Fruit fly (Drosophila melanogaster) whole organism, wandering third instar larva: Measurements from ENCODE around the gene Pif1A.

Source experiments
- Abd-B ChIP-seq: fragments of >200 bp; optimal IDR thresholded peaks from 2 replicates; lab custom pipeline; 2017; ENCODE audit warnings: missing biosample characterization, missing genetic modification characterization
- pan ChIP-seq: fragments of >200 bp; optimal IDR thresholded peaks from 2 replicates; lab custom pipeline; 2017
- sage ChIP-seq: fragments of 200-800 bp; sonication (Bioruptor generic); optimal IDR thresholded peaks from 2 replicates; lab custom pipeline; 2016; ENCODE audit warnings: missing biosample characterization, mild to moderate bottlenecking, missing genetic modification characterization

DNA sequence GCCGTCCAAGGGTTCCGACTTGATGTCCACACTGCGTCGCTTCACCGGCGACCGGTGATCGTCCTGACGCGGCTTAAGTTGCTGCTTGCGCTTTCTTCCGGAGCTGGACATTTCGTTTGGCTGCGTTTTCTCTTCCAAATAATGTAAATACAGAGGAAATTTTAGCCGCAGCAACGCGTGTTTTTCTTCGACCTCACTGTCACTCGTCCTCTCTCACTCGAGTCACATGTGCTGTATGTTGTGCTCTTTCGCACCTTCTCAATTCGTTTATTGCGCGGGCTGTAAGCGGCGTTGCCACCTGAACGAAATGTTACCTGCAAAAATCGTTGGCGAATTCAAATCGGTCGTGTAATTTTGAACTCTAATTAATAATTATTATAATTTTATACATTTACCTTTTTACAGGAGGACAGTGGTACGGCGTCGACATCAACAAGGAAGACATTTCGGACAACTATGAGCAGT is 4.4 kb upstream of the Pif1A start, which contains the start of gene CG9839:
- TF ChIP-seq pan (lab: Kevin White, UChicago) (no peak), sage (GFP tag; lab: Kevin White, UChicago) (no peak), Abd-B (GFP tag; lab: Kevin White, UChicago) (no peak)
